Fruit fly (Drosophila melanogaster) whole organism, prepupa: ENCODE results near the gene Cyp4ac2.

Experiments
- Blimp-1 ChIP-seq: fragments of 200-800 bp; sonication (Bioruptor generic); optimal IDR thresholded peaks from 3 replicates; lab custom pipeline; 2017; ENCODE audit warnings: missing biosample characterization, missing genetic modification characterization, mild to moderate bottlenecking, moderate library complexity, missing genetic modification reagents
- Eip78C ChIP-seq: fragments of 200-800 bp; sonication (Bioruptor generic); peaks from one replicate; lab custom pipeline; 2016; ENCODE audit warnings: missing biosample characterization, missing genetic modification characterization
- Eip93F ChIP-seq: fragments of 200-800 bp; sonication (Bioruptor generic); optimal IDR thresholded peaks from 2 replicates; lab custom pipeline; 2016; ENCODE audit warnings: missing biosample characterization, mild to moderate bottlenecking, missing genetic modification characterization
- Gug ChIP-seq: fragments of 200-800 bp; sonication (Bioruptor generic); IDR thresholded peaks from 2 replicates; pipeline ENCODE4 v1.3.6; 2022; ENCODE audit warnings: missing biosample characterization, missing genetic modification characterization
- Hr39 ChIP-seq: fragments of 200-800 bp; sonication (Bioruptor generic); optimal IDR thresholded peaks from 2 replicates; lab custom pipeline; 2016; ENCODE audit warnings: missing biosample characterization, missing genetic modification characterization
- fd85E ChIP-seq: fragments of 200-800 bp; sonication (Bioruptor generic); optimal IDR thresholded peaks from 3 replicates; lab custom pipeline; 2016; ENCODE audit warnings: missing biosample characterization, missing genetic modification characterization

dm6 chr2L:5223317-5223716 is 42.9 kb upstream of the Cyp4ac2 start:
- TF ChIP-seq fd85E (GFP tag; lab: Kevin White, UChicago) (no peak), Eip93F (GFP tag; lab: Kevin White, UChicago) (no peak), Hr39 (GFP tag; lab: Kevin White, UChicago) (no peak), Gug (GFP tag; lab: Robert Waterston, UW) (no peak), Blimp-1 (no peak), Eip78C (GFP tag; lab: Kevin White, UChicago) (no peak)
